Fruit fly (Drosophila melanogaster) whole organism, embryonic: Measurements from ENCODE around the gene CG9300.

Source experiments
- CG11093 ChIP-seq: fragments of 200-800 bp; sonication (Bioruptor generic); IDR thresholded peaks from 3 replicates; pipeline ENCODE4 v1.3.6; 2022; ENCODE audit warnings: missing biosample characterization, missing genetic modification characterization
- CG1233 ChIP-seq: fragments of 200-800 bp; sonication (Bioruptor generic); optimal IDR thresholded peaks from 4 replicates; lab custom pipeline; 2018; ENCODE audit warnings: missing biosample characterization, mild to moderate bottlenecking, missing genetic modification characterization
- CG14710 ChIP-seq: fragments of 200-800 bp; sonication (Bioruptor generic); optimal IDR thresholded peaks from 3 replicates; lab custom pipeline; 2019; ENCODE audit warnings: missing biosample characterization, mild to moderate bottlenecking, missing genetic modification characterization, moderate library complexity
- CG14860 ChIP-seq: fragments of 200-800 bp; sonication (Bioruptor generic); IDR thresholded peaks from 3 replicates; pipeline ENCODE4 v1.3.6; 2022; ENCODE audit warnings: missing biosample characterization, missing genetic modification characterization; ENCODE audit not compliant: partially characterized antibody
- CG15601 ChIP-seq: fragments of 200-800 bp; sonication (Bioruptor generic); optimal IDR thresholded peaks from 3 replicates; lab custom pipeline; 2019; ENCODE audit warnings: missing biosample characterization, mild to moderate bottlenecking, missing genetic modification characterization, moderate library complexity
- CG1647 ChIP-seq: fragments of 200-800 bp; sonication (Bioruptor generic); optimal IDR thresholded peaks from 3 replicates; lab custom pipeline; 2016; ENCODE audit warnings: missing biosample characterization, missing genetic modification characterization
- CG16779 ChIP-seq: fragments of 200-800 bp; sonication (Bioruptor generic); IDR thresholded peaks from 2 replicates; pipeline ENCODE4 v1.3.6; 2022; ENCODE audit warnings: missing biosample characterization, missing genetic modification characterization
- CG2202 ChIP-seq: fragments of 200-800 bp; sonication (Bioruptor generic); optimal IDR thresholded peaks from 2 replicates; lab custom pipeline; 2018; ENCODE audit warnings: missing biosample characterization, mild to moderate bottlenecking, missing genetic modification characterization
- CG30431 ChIP-seq: fragments of 200-800 bp; sonication (Bioruptor generic); optimal IDR thresholded peaks from 2 replicates; lab custom pipeline; 2017; ENCODE audit warnings: missing biosample characterization, missing genetic modification characterization
- CG3065 ChIP-seq: fragments of 200-800 bp; sonication (Bioruptor generic); optimal IDR thresholded peaks from 2 replicates; lab custom pipeline; 2016; ENCODE audit warnings: missing biosample characterization, missing genetic modification characterization
- CG5953 ChIP-seq: fragments of 200-800 bp; sonication (Bioruptor generic); IDR thresholded peaks from 2 replicates; pipeline ENCODE4 v1.3.6; 2022; ENCODE audit warnings: missing biosample characterization, missing genetic modification characterization
- CG6683 ChIP-seq: fragments of 200-800 bp; sonication (Bioruptor generic); optimal IDR thresholded peaks from 2 replicates; lab custom pipeline; 2017; ENCODE audit warnings: missing biosample characterization, mild to moderate bottlenecking, missing genetic modification characterization, missing genetic modification reagents
- CG7271 ChIP-seq: fragments of 200-800 bp; sonication (Bioruptor generic); optimal IDR thresholded peaks from 2 replicates; lab custom pipeline; 2018; ENCODE audit warnings: missing biosample characterization, mild to moderate bottlenecking, missing genetic modification characterization, moderate library complexity
- Chrac-16 ChIP-seq: fragments of 200-800 bp; sonication (Bioruptor generic); optimal IDR thresholded peaks from 3 replicates; lab custom pipeline; 2016; ENCODE audit warnings: missing biosample characterization, missing genetic modification characterization
- CoRest ChIP-seq: fragments of 200-800 bp; sonication (Bioruptor generic); optimal IDR thresholded peaks from 3 replicates; lab custom pipeline; 2018; ENCODE audit warnings: missing biosample characterization, mild to moderate bottlenecking, missing genetic modification characterization, moderate library complexity
- Dp ChIP-seq: fragments of 200-800 bp; sonication (Bioruptor generic); optimal IDR thresholded peaks from 2 replicates; lab custom pipeline; 2018; ENCODE audit warnings: missing biosample characterization, mild to moderate bottlenecking, missing genetic modification characterization, moderate library complexity
- Fer1 ChIP-seq: fragments of 200-800 bp; sonication (Bioruptor generic); optimal IDR thresholded peaks from 2 replicates; lab custom pipeline; 2017; ENCODE audit warnings: missing biosample characterization, mild to moderate bottlenecking, missing genetic modification characterization
- Hr51 ChIP-seq, 2 experiments: fragments of 200-800 bp; sonication (Bioruptor generic); optimal IDR thresholded peaks; 2 replicates in 1 of 2; 3 replicates in 1 of 2; lab custom pipeline; 2016 to 2018; ENCODE audit warnings: missing biosample characterization in 2 of 2, missing genetic modification characterization in 2 of 2, mild to moderate bottlenecking in 1 of 2, moderate library complexity in 1 of 2
- Mrtf ChIP-seq: fragments of 200-800 bp; sonication (Bioruptor generic); IDR thresholded peaks from 3 replicates; pipeline ENCODE4 v1.3.6; 2022; ENCODE audit warnings: missing biosample characterization, missing genetic modification characterization
- Myb ChIP-seq: fragments of 200-800 bp; sonication (Bioruptor generic); optimal IDR thresholded peaks from 2 replicates; lab custom pipeline; 2016; ENCODE audit warnings: missing biosample characterization, missing genetic modification characterization
- NfI ChIP-seq: fragments of 200-800 bp; sonication (Bioruptor generic); optimal IDR thresholded peaks from 3 replicates; lab custom pipeline; 2018; ENCODE audit warnings: missing biosample characterization, mild to moderate bottlenecking, missing genetic modification characterization, moderate library complexity
- Sox100B ChIP-seq: fragments of 200-800 bp; sonication (Bioruptor generic); optimal IDR thresholded peaks from 3 replicates; lab custom pipeline; 2018; ENCODE audit warnings: missing biosample characterization, mild to moderate bottlenecking, missing genetic modification characterization
- Sry-β ChIP-seq: fragments of 200-800 bp; sonication (Bioruptor generic); optimal IDR thresholded peaks from 2 replicates; lab custom pipeline; 2018; ENCODE audit warnings: missing biosample characterization, mild to moderate bottlenecking, missing genetic modification characterization, moderate library complexity
- al ChIP-seq: fragments of 200-800 bp; sonication (Bioruptor generic); IDR thresholded peaks from 2 replicates; pipeline ENCODE4 v1.3.6; 2022; ENCODE audit warnings: missing biosample characterization, missing genetic modification characterization
- ase ChIP-seq: fragments of 200-800 bp; sonication (Bioruptor generic); IDR thresholded peaks from 3 replicates; pipeline ENCODE4 v1.3.6; 2022; ENCODE audit warnings: missing biosample characterization, missing genetic modification characterization
- ato ChIP-seq: fragments of 200-800 bp; sonication (Bioruptor generic); IDR thresholded peaks from 2 replicates; pipeline ENCODE4 v1.3.6; 2022; ENCODE audit warnings: missing biosample characterization, missing genetic modification characterization; ENCODE audit not compliant: partially characterized antibody
- bigmax ChIP-seq: fragments of 200-800 bp; sonication (Bioruptor generic); optimal IDR thresholded peaks from 2 replicates; lab custom pipeline; 2018; ENCODE audit warnings: missing biosample characterization, mild to moderate bottlenecking, missing genetic modification characterization
- cg ChIP-seq: fragments of 200-800 bp; sonication (Bioruptor generic); optimal IDR thresholded peaks from 3 replicates; lab custom pipeline; 2019; ENCODE audit warnings: missing biosample characterization, mild to moderate bottlenecking, missing genetic modification characterization, moderate library complexity
- chinmo ChIP-seq: fragments of 200-800 bp; sonication (Bioruptor generic); IDR thresholded peaks from 4 replicates; pipeline ENCODE4 v1.3.6; 2022; ENCODE audit warnings: missing biosample characterization, missing genetic modification characterization; ENCODE audit not compliant: partially characterized antibody
- ewg ChIP-seq: fragments of 200-800 bp; sonication (Bioruptor generic); optimal IDR thresholded peaks from 3 replicates; lab custom pipeline; 2017; ENCODE audit warnings: mild to moderate bottlenecking, missing biosample characterization, missing genetic modification reagents, missing genetic modification characterization
- fd102C ChIP-seq: fragments of 200-800 bp; sonication (Bioruptor generic); optimal IDR thresholded peaks from 2 replicates; lab custom pipeline; 2018; ENCODE audit warnings: missing biosample characterization, mild to moderate bottlenecking, missing genetic modification characterization, moderate library complexity
- ftz-f1 ChIP-seq: fragments of 200-800 bp; sonication (Bioruptor generic); optimal IDR thresholded peaks from 2 replicates; lab custom pipeline; 2016; ENCODE audit warnings: missing biosample characterization, missing genetic modification characterization
- gt ChIP-seq: fragments of 200-800 bp; sonication (Bioruptor generic); IDR thresholded peaks from 2 replicates; pipeline ENCODE4 v1.3.6; 2022; ENCODE audit warnings: missing biosample characterization, missing genetic modification characterization
- ham ChIP-seq: fragments of 200-800 bp; sonication (Bioruptor generic); IDR thresholded peaks from 2 replicates; pipeline ENCODE4 v1.3.6; 2022; ENCODE audit warnings: missing biosample characterization, missing genetic modification characterization
- hb ChIP-seq: fragments of 200-800 bp; sonication (Bioruptor generic); IDR thresholded peaks from 3 replicates; pipeline ENCODE4 v1.3.6; 2022; ENCODE audit warnings: missing biosample characterization, missing genetic modification characterization; ENCODE audit not compliant: partially characterized antibody
- hth ChIP-seq: fragments of >200 bp; optimal IDR thresholded peaks from 2 replicates; lab custom pipeline; 2017; ENCODE audit warnings: inconsistent platforms
- jumu ChIP-seq: fragments of 200-800 bp; sonication (Bioruptor generic); optimal IDR thresholded peaks from 3 replicates; lab custom pipeline; 2016; ENCODE audit warnings: missing biosample characterization, missing genetic modification characterization
- klu ChIP-seq: fragments of 200-800 bp; sonication (Bioruptor generic); IDR thresholded peaks from 2 replicates; pipeline ENCODE4 v1.3.6; 2022; ENCODE audit warnings: missing biosample characterization, missing genetic modification characterization
- maf-S ChIP-seq: fragments of 200-800 bp; sonication (Bioruptor generic); optimal IDR thresholded peaks from 2 replicates; lab custom pipeline; 2016; ENCODE audit warnings: missing biosample characterization, missing genetic modification characterization
- p53 ChIP-seq: fragments of 200-800 bp; sonication (Bioruptor generic); optimal IDR thresholded peaks from 2 replicates; lab custom pipeline; 2016; ENCODE audit warnings: missing biosample characterization, missing genetic modification characterization
- repo ChIP-seq: fragments of 200-800 bp; sonication (Bioruptor generic); optimal IDR thresholded peaks from 2 replicates; lab custom pipeline; 2016; ENCODE audit warnings: missing biosample characterization, missing genetic modification characterization
- sens-2 ChIP-seq: fragments of 200-800 bp; sonication (Bioruptor generic); IDR thresholded peaks from 2 replicates; pipeline ENCODE4 v1.3.6; 2022; ENCODE audit warnings: missing biosample characterization, missing genetic modification characterization
- seq ChIP-seq: fragments of 200-800 bp; sonication (Bioruptor generic); IDR thresholded peaks from 2 replicates; pipeline ENCODE4 v1.3.6; 2022; ENCODE audit warnings: missing biosample characterization, missing genetic modification characterization
- sisA ChIP-seq: fragments of 200-800 bp; sonication (Bioruptor generic); IDR thresholded peaks from 2 replicates; pipeline ENCODE4 v1.3.6; 2022; ENCODE audit warnings: missing biosample characterization, missing genetic modification characterization
- slp2 ChIP-seq: fragments of 200-800 bp; sonication (Bioruptor generic); optimal IDR thresholded peaks from 2 replicates; lab custom pipeline; 2016; ENCODE audit warnings: missing biosample characterization, missing genetic modification characterization
- tna ChIP-seq: fragments of 200-800 bp; sonication (Bioruptor generic); IDR thresholded peaks from 2 replicates; pipeline ENCODE4 v1.3.6; 2022; ENCODE audit warnings: missing biosample characterization, missing genetic modification characterization; ENCODE audit not compliant: partially characterized antibody
- vfl ChIP-seq: fragments of 200-800 bp; sonication (Bioruptor generic); optimal IDR thresholded peaks from 2 replicates; lab custom pipeline; 2016; ENCODE audit warnings: missing biosample characterization, missing genetic modification characterization
- wek ChIP-seq: fragments of 200-800 bp; sonication (Bioruptor generic); optimal IDR thresholded peaks from 3 replicates; lab custom pipeline; 2018; ENCODE audit warnings: missing biosample characterization, mild to moderate bottlenecking, missing genetic modification characterization, moderate library complexity
- yki ChIP-seq: fragments of >200 bp; optimal IDR thresholded peaks from 3 replicates; lab custom pipeline; 2018
- zen ChIP-seq: fragments of 200-800 bp; sonication (Bioruptor generic); optimal IDR thresholded peaks from 3 replicates; lab custom pipeline; 2018; ENCODE audit warnings: missing biosample characterization, mild to moderate bottlenecking, missing genetic modification characterization, moderate library complexity
- zfh2 ChIP-seq: fragments of 200-800 bp; sonication (Bioruptor generic); optimal IDR thresholded peaks from 2 replicates; lab custom pipeline; 2016; ENCODE audit warnings: missing biosample characterization, missing genetic modification characterization

Gene CG9300

DNA sequence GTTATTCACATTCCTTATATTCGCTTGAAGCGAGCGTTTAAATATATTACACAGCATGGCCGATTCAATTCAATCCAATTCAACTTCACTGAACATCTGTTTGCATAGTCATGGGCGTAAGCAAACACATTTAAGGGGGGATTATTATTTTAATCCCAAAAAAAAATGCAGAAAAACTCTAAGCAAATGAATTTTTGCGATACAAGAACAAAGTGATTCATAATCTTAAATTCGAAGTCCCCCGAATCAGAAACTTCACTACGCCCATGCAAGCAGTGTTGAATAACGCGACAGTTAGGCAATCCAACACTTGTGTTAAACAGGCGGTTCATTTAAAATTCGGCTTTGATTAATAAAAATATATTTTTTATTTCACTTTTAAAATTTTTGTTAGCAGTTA lies 38.2 kb downstream of the CG9300 start, which contains the start of gene CG14100 (continued):
- TF ChIP-seq sens-2 (GFP tag; lab: Robert Waterston, UW) = peak; percentile 100
- TF ChIP-seq cg (GFP tag; lab: Kevin White, UChicago) = no peak
- TF ChIP-seq CG1647 (GFP tag; lab: Kevin White, UChicago) = peak; percentile 100
- TF ChIP-seq CG14710 (tag; lab: Kevin White, UChicago) = peak; percentile 99
- TF ChIP-seq ham (GFP tag; lab: Robert Waterston, UW) = peak; percentile 100
- TF ChIP-seq CG3065 = peak; percentile 100
- peak; percentile 99 for TF ChIP-seq fd102C (GFP tag; lab: Kevin White, UChicago)
- TF ChIP-seq vfl (GFP tag; lab: Kevin White, UChicago) = peak; percentile 100
- TF ChIP-seq CG11093 = peak; percentile 100
- TF ChIP-seq Sox100B (GFP tag; lab: Kevin White, UChicago) = peak; percentile 100
- TF ChIP-seq CG6683 (GFP tag; lab: Kevin White, UChicago) = peak; percentile 99
- peak; percentile 100 for TF ChIP-seq klu (GFP tag; lab: Robert Waterston, UW)
- TF ChIP-seq Chrac-16 (GFP tag; lab: Kevin White, UChicago) = peak; percentile 100
- TF ChIP-seq CG16779 = peak; percentile 100
- peak; percentile 100 for TF ChIP-seq sisA (GFP tag; lab: Robert Waterston, UW)
- peak; percentile 100 for TF ChIP-seq Fer1 (GFP tag; lab: Kevin White, UChicago)
- TF ChIP-seq CG15601 = peak; percentile 100
- TF ChIP-seq hth = no peak
- TF ChIP-seq CG14860 (GFP tag; lab: Robert Waterston, UW) = no peak
- TF ChIP-seq repo (GFP tag; lab: Kevin White, UChicago) = peak; percentile 100
- peak; percentile 100 for TF ChIP-seq Hr51 (GFP tag; optimal IDR thresholded peaks at IDR 0.05; lab: Kevin White, UChicago)
- TF ChIP-seq Mrtf (GFP tag; lab: Robert Waterston, UW) = peak; percentile 100
- peak; percentile 100 for TF ChIP-seq seq (GFP tag; lab: Robert Waterston, UW)
- TF ChIP-seq hb (GFP tag; lab: Robert Waterston, UW) = no peak
- TF ChIP-seq al (GFP tag; lab: Robert Waterston, UW) = peak; percentile 100
- peak; percentile 100 for TF ChIP-seq CG2202
- peak; percentile 100 for TF ChIP-seq NfI (GFP tag; lab: Kevin White, UChicago)
- TF ChIP-seq CG7271 (tag; lab: Kevin White, UChicago) = peak; percentile 100
- TF ChIP-seq ato (GFP tag; lab: Robert Waterston, UW) = no peak
- TF ChIP-seq zfh2 (GFP tag; lab: Kevin White, UChicago) = peak; percentile 100
- peak; percentile 99 for TF ChIP-seq Myb (GFP tag; lab: Kevin White, UChicago)
- peak; percentile 100 for TF ChIP-seq p53 (GFP tag; lab: Kevin White, UChicago)
- peak; percentile 100 for TF ChIP-seq CG30431 (GFP tag; lab: Kevin White, UChicago)
- TF ChIP-seq ase = peak; percentile 100
- no peak for TF ChIP-seq chinmo (GFP tag; lab: Robert Waterston, UW)
- TF ChIP-seq CoRest = peak; percentile 100
- TF ChIP-seq ftz-f1 (GFP tag; lab: Kevin White, UChicago) = peak; percentile 98
- TF ChIP-seq tna (GFP tag; lab: Robert Waterston, UW) = no peak
- TF ChIP-seq jumu (GFP tag; lab: Kevin White, UChicago) = peak; percentile 100
- peak; percentile 95 for TF ChIP-seq bigmax (GFP tag; lab: Kevin White, UChicago)
- peak; percentile 100 for TF ChIP-seq CG5953 (GFP tag; lab: Robert Waterston, UW)
- peak; percentile 100 for TF ChIP-seq maf-S (GFP tag; lab: Kevin White, UChicago)
- TF ChIP-seq CG1233 = peak; percentile 100
- no peak for TF ChIP-seq yki (lab: Kevin White, UChicago)
- peak; percentile 87 for TF ChIP-seq Sry-β (GFP tag; lab: Kevin White, UChicago)
- TF ChIP-seq Dp (GFP tag; lab: Kevin White, UChicago) = peak; percentile 94
- peak; percentile 100 for TF ChIP-seq zen (tag; lab: Kevin White, UChicago)
- TF ChIP-seq ewg (GFP tag; lab: Kevin White, UChicago) = peak; percentile 100
- TF ChIP-seq slp2 (GFP tag; lab: Kevin White, UChicago) = peak; percentile 100
- TF ChIP-seq wek (GFP tag; lab: Kevin White, UChicago) = peak; percentile 100
- TF ChIP-seq gt (GFP tag; lab: Robert Waterston, UW) = peak; percentile 100
